Worm (Caenorhabditis elegans) whole organism, young adult: ENCODE results near the gene W04G3.7.

Experiments used
- F55B11.4 ChIP-seq: sonication (generic microtip); optimal IDR thresholded peaks from 2 replicates; lab custom pipeline; 2016; ENCODE audit warnings: missing compliant biosample characterization, missing genetic modification characterization, borderline replicate concordance; ENCODE audit not compliant: insufficient read depth
- ceh-40 ChIP-seq: fragments of 200-800 bp; sonication (Bioruptor generic); IDR thresholded peaks from 2 replicates; pipeline ENCODE4 v1.3.6; 2022; ENCODE audit warnings: missing genetic modification characterization, missing compliant biosample characterization
- him-1 ChIP-seq: sonication (generic microtip); optimal IDR thresholded peaks from 2 replicates; lab custom pipeline; 2016; ENCODE audit warnings: missing genotype, missing genetic modification reagents, missing genetic modification characterization, missing compliant biosample characterization
- lsy-27 ChIP-seq: sonication (generic microtip); optimal IDR thresholded peaks from 2 replicates; lab custom pipeline; 2017; ENCODE audit warnings: missing genetic modification characterization, mild to moderate bottlenecking, missing compliant biosample characterization, antibody characterized with exemption, missing genotype, borderline replicate concordance; ENCODE audit not compliant: insufficient read depth
- nfyb-1 ChIP-seq: fragments of 200-800 bp; sonication (Bioruptor generic); IDR thresholded peaks from 2 replicates; pipeline ENCODE4 v1.3.6; 2022; ENCODE audit warnings: missing genetic modification reagents, missing genetic modification characterization, missing compliant biosample characterization

DNA sequence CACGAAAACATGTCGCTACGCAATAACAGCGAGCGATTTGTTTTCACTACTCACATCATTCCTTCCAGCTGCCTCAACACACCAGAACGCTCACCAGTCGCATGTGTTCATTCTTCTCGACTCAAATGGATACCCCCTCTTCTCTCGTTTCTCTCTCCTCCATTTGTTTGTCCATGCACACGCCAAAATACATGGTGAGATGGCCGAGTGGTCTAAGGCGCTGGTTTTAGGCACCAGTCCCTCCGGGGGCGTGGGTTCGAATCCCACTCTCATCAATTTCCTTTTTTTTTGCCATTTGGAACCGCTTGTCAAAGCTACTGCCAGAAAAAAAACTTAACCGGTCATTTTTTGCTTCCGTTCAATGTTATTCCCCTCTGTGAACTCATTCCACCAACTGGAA is 10.4 kb upstream of the W04G3.7 start:
- TF ChIP-seq him-1 (peak; percentile 94), lsy-27 (tag; lab: Kevin White, UChicago) (no peak), ceh-40 (no peak), F55B11.4 (tag; lab: Kevin White, UChicago) (no peak), nfyb-1 (peak; percentile 80; the same call in 1 of the 2 replicates)
